Fruit fly (Drosophila melanogaster) whole organism, wandering third instar larva: Measurements from ENCODE around the gene Mcm3.

Experiments
- GATAd ChIP-seq: sonication (Bioruptor generic); optimal IDR thresholded peaks from 2 replicates; lab custom pipeline; 2016; ENCODE audit warnings: missing biosample characterization, missing genetic modification characterization
- Hr78 ChIP-seq: fragments of >200 bp; optimal IDR thresholded peaks from 2 replicates; lab custom pipeline; 2017; ENCODE audit warnings: missing biosample characterization, missing genetic modification characterization
- Jra ChIP-seq: sonication (Bioruptor generic); optimal IDR thresholded peaks from 2 replicates; lab custom pipeline; 2016; ENCODE audit warnings: missing biosample characterization, missing genetic modification characterization
- N ChIP-seq: fragments of >200 bp; optimal IDR thresholded peaks from 2 replicates; lab custom pipeline; 2018; ENCODE audit warnings: missing biosample characterization, missing external identifiers, missing genetic modification characterization
- OdsH ChIP-seq: fragments of 200-800 bp; sonication (Bioruptor generic); optimal IDR thresholded peaks from 2 replicates; lab custom pipeline; 2016; ENCODE audit warnings: missing biosample characterization, mild to moderate bottlenecking, missing genetic modification characterization
- br ChIP-seq: fragments of 200-800 bp; sonication (Bioruptor generic); optimal IDR thresholded peaks from 2 replicates; lab custom pipeline; 2016; ENCODE audit warnings: missing biosample characterization, missing genetic modification characterization
- ey ChIP-seq: fragments of 200-800 bp; sonication (Bioruptor generic); optimal IDR thresholded peaks from 2 replicates; lab custom pipeline; 2016; ENCODE audit warnings: missing biosample characterization, missing genetic modification characterization
- pan ChIP-seq: fragments of >200 bp; optimal IDR thresholded peaks from 2 replicates; lab custom pipeline; 2017

DNA sequence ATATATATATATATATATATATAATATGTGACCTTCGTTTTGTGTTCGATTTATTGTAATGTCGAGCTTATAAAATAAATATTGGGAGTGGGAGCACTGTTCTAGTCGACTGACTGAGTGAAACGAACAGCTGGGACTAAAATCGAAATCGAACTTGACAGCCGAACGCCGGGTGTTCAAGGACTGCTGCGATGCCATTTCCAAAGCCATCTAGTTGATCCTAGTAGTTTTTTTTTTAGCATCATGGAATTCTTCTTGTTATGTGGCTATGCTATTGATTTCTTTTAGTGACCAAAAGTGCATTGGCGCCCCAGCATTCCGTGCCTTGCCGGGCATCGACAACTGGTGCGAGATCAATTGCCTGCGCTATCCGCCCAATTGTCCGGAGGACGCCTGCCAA is 18.1 kb upstream of the Mcm3 start, which contains the start of gene CG3323:
- TF ChIP-seq pan (lab: Kevin White, UChicago) (no peak), ey (GFP tag; lab: Kevin White, UChicago) (no peak), Jra (GFP tag; lab: Kevin White, UChicago) (no peak), GATAd (GFP tag; lab: Kevin White, UChicago) (no peak), N (GFP tag; lab: Kevin White, UChicago) (no peak), br (no peak), Hr78 (no peak), OdsH (GFP tag; lab: Kevin White, UChicago) (no peak)
